Fruit fly (Drosophila melanogaster) whole organism, larva: ENCODE results near the gene tau.

Experiments
- noc ChIP-seq: fragments of 200-800 bp; sonication (Bioruptor generic); optimal IDR thresholded peaks from 3 replicates; lab custom pipeline; 2019; ENCODE audit warnings: missing biosample characterization, mild to moderate bottlenecking, missing genetic modification characterization, moderate library complexity

The tau gene

DNA sequence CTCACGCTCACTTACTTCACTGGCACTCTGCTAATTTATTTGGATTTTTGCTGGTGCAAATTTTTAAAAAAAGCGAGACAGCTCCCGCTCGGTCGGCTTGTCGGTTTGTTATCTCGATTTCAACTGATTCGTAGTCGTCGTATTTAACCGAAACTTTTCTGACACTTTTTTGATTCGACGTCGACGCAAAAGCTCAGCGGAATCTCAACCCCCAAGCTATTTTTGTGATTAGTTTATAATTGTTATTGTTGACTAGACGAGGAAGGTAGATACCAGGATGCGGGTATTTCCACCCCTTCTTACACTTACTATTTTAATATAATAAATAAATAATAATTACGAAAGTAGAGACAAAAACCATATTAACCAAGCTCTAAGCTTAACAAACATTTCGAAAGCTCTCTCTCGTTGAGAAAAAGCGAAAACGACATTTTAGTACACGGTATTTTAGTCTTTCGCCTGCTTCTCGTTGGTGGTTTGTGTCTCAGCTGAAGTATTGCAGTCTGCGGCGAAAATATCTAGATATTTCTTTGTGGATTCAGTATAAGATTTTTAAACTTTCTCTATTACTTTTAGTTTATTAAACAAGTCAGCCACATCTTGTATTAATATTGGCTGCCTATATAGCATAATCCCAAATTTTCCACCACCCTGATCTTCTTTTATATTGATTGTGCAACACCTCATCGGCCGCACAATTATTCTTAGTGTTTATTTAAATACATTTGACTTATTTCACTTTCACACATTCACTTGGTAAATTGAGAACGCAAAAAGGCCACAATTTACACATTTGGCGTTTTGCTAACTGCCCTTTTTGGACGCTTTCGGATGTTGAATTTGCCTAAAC, at the start of gene tau:
tau (minus strand) TSS at position 311 of the 850 bp plus-strand sequence.
- TF ChIP-seq noc (tag; lab: Kevin White, UChicago): no peak

DNA sequence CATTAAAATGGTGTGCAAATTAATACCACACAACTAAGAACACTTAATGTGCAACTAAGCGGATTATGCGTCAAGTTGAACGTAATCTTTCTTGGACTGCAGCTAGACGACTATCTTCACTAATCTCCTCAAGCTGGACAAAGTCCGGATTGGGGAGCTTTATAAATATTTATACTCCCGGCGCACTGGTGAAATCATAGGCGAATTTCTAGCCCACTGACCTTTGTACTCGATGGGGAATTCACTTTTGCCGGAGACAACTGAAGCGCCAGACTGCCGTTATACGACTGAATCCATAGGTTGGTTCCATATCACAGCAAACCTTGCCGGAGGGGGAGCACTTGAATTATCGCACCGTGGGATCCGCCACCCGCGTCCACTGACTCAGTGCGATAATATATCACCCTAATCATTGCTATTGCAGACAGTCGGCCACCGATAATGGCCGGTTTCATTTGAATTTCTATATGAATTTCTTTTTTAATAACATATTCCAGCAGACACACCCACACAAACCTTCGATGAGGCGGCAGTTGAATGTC, 49.3 kb upstream of the tau start:
- no peak for TF ChIP-seq noc (tag; lab: Kevin White, UChicago)

- no peak for TF ChIP-seq noc (tag; lab: Kevin White, UChicago)
Measured at dm6 chr3R:27700229-27700573, 43.4 kb upstream of the tau start, which contains the start of gene btz. Gene btz, plus strand, starts transcription at chr3R:27700361.

dm6 chr3R:27699540-27700228, 42.9 kb upstream of the tau start, which contains the start of gene ALiX:
Gene ALiX, minus strand, starts transcription at chr3R:27700110.
- no peak for TF ChIP-seq noc (tag; lab: Kevin White, UChicago)

DNA sequence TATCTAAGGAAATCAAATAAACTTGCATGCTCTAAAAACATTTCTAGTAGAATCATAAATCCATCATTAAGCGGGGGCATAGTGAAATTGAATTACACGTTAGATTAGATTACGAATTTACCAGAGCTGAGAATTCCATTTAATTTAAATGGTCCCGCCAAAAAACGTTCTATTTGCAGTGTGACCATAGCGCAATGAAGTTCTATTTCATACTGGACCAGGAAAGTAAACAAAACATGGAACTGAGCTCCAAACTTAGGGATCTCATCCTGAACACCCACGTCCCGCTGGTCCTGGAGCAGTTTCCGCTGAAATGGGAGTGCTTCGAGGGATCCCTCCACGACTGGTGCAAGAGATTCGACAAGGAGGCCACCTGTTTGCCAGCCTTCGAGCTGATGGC, 38.2 kb upstream of the tau start, which contains the start of gene HSPBAP1:
HSPBAP1 (plus strand) TSS at position 217 of the 400 bp plus-strand sequence.
- no peak for TF ChIP-seq noc (tag; lab: Kevin White, UChicago)

dm6 chr3R:27694583-27694982, 37.8 kb upstream of the tau start, which contains the start of gene Acp98AB:
Gene Acp98AB, plus strand, starts transcription at chr3R:27694883.
- TF ChIP-seq noc (tag; lab: Kevin White, UChicago): no peak

DNA sequence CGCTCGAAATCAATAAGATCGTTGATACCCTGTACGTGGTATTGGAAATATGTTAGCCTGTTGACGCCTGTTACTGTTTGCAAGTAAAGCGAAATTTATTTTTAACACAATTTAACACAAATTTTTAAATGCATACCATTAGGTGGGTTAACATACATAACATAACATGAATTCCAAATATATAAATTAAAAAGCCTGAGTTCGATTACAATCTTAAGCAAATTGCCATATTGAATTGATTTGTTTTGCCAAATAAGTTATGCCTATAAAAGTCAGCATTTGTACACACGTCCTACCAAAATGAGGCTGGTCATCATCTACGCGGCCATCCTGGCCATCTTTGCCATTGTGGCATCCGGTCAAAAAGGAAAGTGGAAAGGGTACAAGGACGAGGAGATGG, 37.2 kb upstream of the tau start, which contains the start of gene CG43319:
CG43319 (plus strand) TSS at position 301 of the 400 bp plus-strand sequence.
- no peak for TF ChIP-seq noc (tag; lab: Kevin White, UChicago)

DNA sequence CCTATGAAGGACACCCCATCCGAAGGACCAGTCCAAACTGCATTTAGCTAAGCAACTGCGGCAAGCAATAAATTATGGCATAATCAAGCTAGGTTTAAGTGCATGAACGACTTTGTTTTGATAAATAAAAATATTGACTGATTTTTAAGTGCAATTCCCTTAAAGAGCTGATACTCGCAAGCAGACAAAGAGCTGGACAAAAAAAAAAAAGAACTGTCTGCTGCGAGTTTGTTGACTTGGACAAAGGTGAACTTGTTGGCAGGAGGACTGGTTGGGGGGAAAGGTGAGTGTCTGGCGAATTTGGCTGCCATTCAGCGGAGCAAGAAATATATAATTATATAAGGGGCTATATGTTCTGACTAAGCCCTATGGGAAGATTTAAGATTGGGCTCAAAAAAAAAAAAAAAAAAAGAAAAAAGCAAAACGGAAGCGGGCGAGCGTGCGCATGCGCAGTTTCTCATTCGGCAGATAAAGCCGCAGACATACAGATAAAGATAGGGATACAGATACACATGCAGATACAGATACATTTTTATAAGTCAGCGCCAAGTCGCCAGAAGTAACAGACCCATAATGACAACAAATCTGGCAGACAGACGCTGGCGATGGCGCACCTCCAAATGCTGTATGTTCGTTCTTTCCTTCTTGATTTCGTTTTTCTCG, 36.0 kb upstream of the tau start:
- TF ChIP-seq noc (tag; lab: Kevin White, UChicago): no peak

dm6 chr3R:27688034-27688433, 31.2 kb upstream of the tau start, which contains the start of gene CG31055:
Gene CG31055, minus strand, starts transcription at chr3R:27688134.
- TF ChIP-seq noc (tag; lab: Kevin White, UChicago): no peak

- no peak for TF ChIP-seq noc (tag; lab: Kevin White, UChicago)
Measured at dm6 chr3R:27685539-27686012, 28.8 kb upstream of the tau start, which contains the start of gene CG12880. Gene CG12880, plus strand, starts transcription at chr3R:27685962.

DNA sequence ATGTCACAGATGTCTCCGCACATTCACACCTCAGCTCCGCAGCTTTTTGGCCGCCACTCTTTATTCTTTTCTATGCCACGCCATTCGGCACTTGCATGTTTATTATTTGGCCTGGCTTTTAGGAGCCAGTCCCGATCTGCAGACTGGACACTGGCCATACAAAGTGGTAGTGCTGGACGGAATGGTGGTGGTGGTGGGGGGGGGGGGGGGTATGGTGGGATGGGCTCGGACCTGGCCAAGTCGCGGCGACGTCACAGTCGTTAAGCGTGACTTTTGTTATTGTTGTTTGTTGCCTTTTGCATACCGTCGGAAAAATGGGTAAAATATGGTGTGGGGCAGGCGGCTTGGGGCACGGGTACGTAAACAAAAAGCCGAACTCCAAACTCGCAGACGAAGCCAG, 28.3 kb upstream of the tau start:
- TF ChIP-seq noc (tag; lab: Kevin White, UChicago): no peak

dm6 chr3R:27681799-27682198, 25.0 kb upstream of the tau start, which contains the start of gene Sce:
Gene Sce, minus strand, starts transcription at chr3R:27682029.
- TF ChIP-seq noc (tag; lab: Kevin White, UChicago): no peak

DNA sequence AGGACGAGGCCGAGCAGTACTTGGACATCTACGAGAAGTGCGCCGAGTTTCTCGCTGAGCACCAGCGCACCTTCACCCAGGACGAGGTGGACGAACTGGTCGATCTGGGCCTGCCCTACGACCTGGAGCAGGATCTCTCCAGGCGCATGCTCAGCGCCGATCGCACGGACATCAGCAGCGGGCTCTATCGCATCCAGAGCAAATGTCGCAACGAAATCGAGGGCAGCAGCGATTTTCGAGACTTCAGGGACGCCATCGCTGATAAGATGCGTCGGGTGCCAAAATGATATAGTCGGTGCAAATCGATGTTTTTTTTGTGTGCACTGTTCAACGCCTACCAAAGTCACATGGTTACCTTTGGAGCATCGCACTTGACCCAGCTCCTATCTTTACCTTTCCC, 22.9 kb upstream of the tau start:
- TF ChIP-seq noc (tag; lab: Kevin White, UChicago): no peak

DNA sequence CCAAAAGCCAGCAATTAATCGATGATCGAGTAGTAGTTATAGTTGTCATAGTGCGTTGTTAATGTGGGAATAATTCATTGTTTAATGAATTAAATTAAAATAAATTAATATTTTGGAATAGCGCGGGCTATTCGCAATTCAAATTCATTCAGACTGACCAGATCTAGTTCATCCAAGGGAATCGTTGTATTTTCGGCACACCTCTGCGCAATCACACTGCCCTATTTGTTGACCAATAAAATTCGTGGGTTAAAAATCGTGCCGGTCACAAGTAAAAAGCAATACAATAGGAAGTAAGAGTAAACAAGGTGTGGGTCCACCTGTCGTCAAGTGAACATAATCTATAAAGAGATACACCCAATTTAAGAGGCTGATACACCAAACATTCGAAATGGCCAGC, 22.2 kb upstream of the tau start, which contains the start of gene CG12883:
CG12883 (plus strand) TSS at position 273 of the 400 bp plus-strand sequence.
- TF ChIP-seq noc (tag; lab: Kevin White, UChicago): no peak

dm6 chr3R:27677174-27677726, 20.5 kb upstream of the tau start, which contains the start of gene Hsdl2:
Gene Hsdl2, plus strand, starts transcription at chr3R:27677522.
- TF ChIP-seq noc (tag; lab: Kevin White, UChicago): no peak
